Worm (Caenorhabditis elegans) whole organism, L1 larva: ENCODE data around the gene fbxb-55.

Source experiments
- aha-1 ChIP-seq: fragments of 150-350 bp; optimal IDR thresholded peaks from 2 replicates; lab custom pipeline; 2014; ENCODE audit warnings: missing biosample characterization, missing genetic modification characterization
- aly-2 ChIP-seq: fragments of 150-350 bp; optimal IDR thresholded peaks from 2 replicates; lab custom pipeline; 2014; ENCODE audit warnings: missing biosample characterization, missing genetic modification characterization
- efl-1 ChIP-seq, 4 experiments: fragments of 150-350 bp; optimal IDR thresholded peaks in 3 of 4; peaks in 1 of 4; 1 replicate in 1 of 4; 2 replicates in 3 of 4; lab custom pipeline; 2014; ENCODE audit warnings: missing biosample characterization in 2 of 4, missing genetic modification characterization in 2 of 4, missing genetic modification reagents in 2 of 4
- fkh-4 ChIP-seq: sonication (generic microtip); optimal IDR thresholded peaks from 2 replicates; lab custom pipeline; 2016; ENCODE audit warnings: missing compliant biosample characterization, missing genetic modification characterization, borderline replicate concordance
- lin-13 ChIP-seq: fragments of 150-350 bp; optimal IDR thresholded peaks from 2 replicates; lab custom pipeline; 2014; ENCODE audit warnings: missing biosample characterization, missing genetic modification reagents, missing genetic modification characterization
- lsy-2 ChIP-seq, 2 experiments: fragments of 150-350 bp; optimal IDR thresholded peaks; 2 replicates each; lab custom pipeline; 2014; ENCODE audit warnings: missing biosample characterization in 2 of 2, missing genetic modification characterization in 2 of 2
- nhr-11 ChIP-seq: fragments of 150-350 bp; optimal IDR thresholded peaks from 2 replicates; lab custom pipeline; 2014; ENCODE audit warnings: missing biosample characterization, missing genetic modification characterization
- nhr-237 ChIP-seq: fragments of 150-350 bp; optimal IDR thresholded peaks from 2 replicates; lab custom pipeline; 2014; ENCODE audit warnings: missing biosample characterization, missing genetic modification characterization
- sox-4 ChIP-seq: sonication (generic microtip); optimal IDR thresholded peaks from 2 replicates; lab custom pipeline; 2016; ENCODE audit warnings: missing genetic modification characterization, missing compliant biosample characterization
- unc-62 ChIP-seq: fragments of 150-350 bp; optimal IDR thresholded peaks from 2 replicates; lab custom pipeline; 2014; ENCODE audit warnings: missing biosample characterization, missing genetic modification reagents, missing genetic modification characterization
- vab-15 ChIP-seq: sonication (generic microtip); optimal IDR thresholded peaks from 2 replicates; lab custom pipeline; 2017; ENCODE audit warnings: missing genotype, mild to moderate bottlenecking, missing genetic modification characterization, missing compliant biosample characterization

ce11 chrIV:4115634-4116033, 47.1 kb downstream of the fbxb-55 start, which contains the start of the genes F49F1.4 and F49F1.2:
- TF ChIP-seq nhr-11 (no peak), vab-15 (tag; lab: Kevin White, UChicago) (no peak), fkh-4 (tag; lab: Kevin White, UChicago) (no peak), aly-2 (tag; lab: Kevin White, UChicago) (no peak), nhr-237 (tag; lab: Kevin White, UChicago) (no peak), lsy-2 (tag; optimal IDR thresholded peaks at IDR 0.05; lab: Kevin White, UChicago) (no peak), sox-4 (tag; lab: Kevin White, UChicago) (no peak), lin-13 (no peak), aha-1 (tag; lab: Kevin White, UChicago) (no peak), unc-62 (GFP tag; lab: Kevin White, UChicago) (no peak), efl-1 (optimal IDR thresholded peaks at IDR 0.05; lab: Kevin White, UChicago) (no peak), efl-1 (GFP tag; optimal IDR thresholded peaks at IDR 0.05 in 1 of 2; lab: Kevin White, UChicago) (no peak)
